Fruit fly (Drosophila melanogaster) whole organism, embryonic: Measurements from ENCODE around the gene fwd.

Experiments
- Antp ChIP-seq: fragments of 200-800 bp; sonication (Bioruptor generic); optimal IDR thresholded peaks from 3 replicates; lab custom pipeline; 2016; ENCODE audit warnings: missing biosample characterization, missing genetic modification characterization
- Atf3 ChIP-seq: fragments of 200-800 bp; sonication (Bioruptor generic); optimal IDR thresholded peaks from 3 replicates; lab custom pipeline; 2016; ENCODE audit warnings: missing biosample characterization, missing genetic modification characterization
- Atf6 ChIP-seq: fragments of 200-800 bp; sonication (Bioruptor generic); IDR thresholded peaks from 2 replicates; pipeline ENCODE4 v1.3.6; 2022; ENCODE audit warnings: missing biosample characterization, missing genetic modification characterization
- CG11560 ChIP-seq: fragments of 200-800 bp; sonication (Bioruptor generic); IDR thresholded peaks from 3 replicates; pipeline ENCODE4 v1.3.6; 2022; ENCODE audit warnings: missing biosample characterization, missing genetic modification characterization
- CG13624 ChIP-seq: fragments of 200-800 bp; sonication (Bioruptor generic); optimal IDR thresholded peaks from 2 replicates; lab custom pipeline; 2016; ENCODE audit warnings: missing biosample characterization, missing genetic modification characterization
- CG14965 ChIP-seq: fragments of 200-800 bp; sonication (Bioruptor generic); optimal IDR thresholded peaks from 2 replicates; lab custom pipeline; 2016; ENCODE audit warnings: missing biosample characterization, missing genetic modification characterization, borderline replicate concordance
- CG1603 ChIP-seq: fragments of 200-800 bp; sonication (Bioruptor generic); optimal IDR thresholded peaks from 2 replicates; lab custom pipeline; 2019; ENCODE audit warnings: missing biosample characterization, mild to moderate bottlenecking, missing genetic modification characterization, moderate library complexity
- CG3995 ChIP-seq: fragments of 200-800 bp; sonication (Bioruptor generic); optimal IDR thresholded peaks from 3 replicates; lab custom pipeline; 2016; ENCODE audit warnings: missing biosample characterization, missing genetic modification characterization
- CG6175 ChIP-seq: fragments of 200-800 bp; sonication (Bioruptor generic); IDR thresholded peaks from 3 replicates; pipeline ENCODE4 v1.3.6; 2022; ENCODE audit warnings: missing biosample characterization, missing genetic modification characterization
- CG8388 ChIP-seq: fragments of 200-800 bp; sonication (Bioruptor generic); optimal IDR thresholded peaks from 2 replicates; lab custom pipeline; 2019; ENCODE audit warnings: missing biosample characterization, mild to moderate bottlenecking, missing genetic modification characterization, moderate library complexity
- CG9932 ChIP-seq: fragments of 200-800 bp; sonication (Bioruptor generic); IDR thresholded peaks from 2 replicates; pipeline ENCODE4 v1.3.6; 2022; ENCODE audit warnings: missing biosample characterization, missing genetic modification characterization
- CrebB ChIP-seq: fragments of 200-800 bp; sonication (Bioruptor generic); optimal IDR thresholded peaks from 3 replicates; lab custom pipeline; 2018; ENCODE audit warnings: missing biosample characterization, mild to moderate bottlenecking, missing genetic modification characterization
- D19B ChIP-seq: fragments of 200-800 bp; sonication (Bioruptor generic); optimal IDR thresholded peaks from 2 replicates; lab custom pipeline; 2017; ENCODE audit warnings: missing biosample characterization, mild to moderate bottlenecking, missing genetic modification characterization
- Dad ChIP-seq: fragments of 200-800 bp; sonication (Bioruptor generic); optimal IDR thresholded peaks from 3 replicates; lab custom pipeline; 2016; ENCODE audit warnings: missing biosample characterization, missing genetic modification characterization
- Dbx ChIP-seq: fragments of 200-800 bp; sonication (Bioruptor generic); IDR thresholded peaks from 3 replicates; pipeline ENCODE4 v1.3.6; 2022; ENCODE audit warnings: missing biosample characterization, missing genetic modification characterization
- Doc3 ChIP-seq: fragments of 200-800 bp; sonication (Bioruptor generic); IDR thresholded peaks from 3 replicates; pipeline ENCODE4 v1.3.6; 2022; ENCODE audit warnings: missing biosample characterization, missing genetic modification characterization; ENCODE audit not compliant: partially characterized antibody
- Dp ChIP-seq: fragments of 200-800 bp; sonication (Bioruptor generic); optimal IDR thresholded peaks from 2 replicates; lab custom pipeline; 2018; ENCODE audit warnings: missing biosample characterization, mild to moderate bottlenecking, missing genetic modification characterization, moderate library complexity
- Fer2 ChIP-seq: fragments of 200-800 bp; sonication (Bioruptor generic); optimal IDR thresholded peaks from 2 replicates; lab custom pipeline; 2018; ENCODE audit warnings: missing biosample characterization, mild to moderate bottlenecking, missing genetic modification characterization, moderate library complexity
- Gug ChIP-seq: fragments of 200-800 bp; sonication (Bioruptor generic); IDR thresholded peaks from 4 replicates; pipeline ENCODE4 v1.3.6; 2022; ENCODE audit warnings: missing biosample characterization, missing genetic modification characterization
- HmgD ChIP-seq: fragments of 200-800 bp; sonication (Bioruptor generic); optimal IDR thresholded peaks from 3 replicates; lab custom pipeline; 2016; ENCODE audit warnings: missing biosample characterization, missing genetic modification characterization
- Lhr ChIP-seq: fragments of 200-800 bp; sonication (Bioruptor generic); optimal IDR thresholded peaks from 3 replicates; lab custom pipeline; 2017; ENCODE audit warnings: mild to moderate bottlenecking, missing biosample characterization, missing genetic modification reagents, missing genetic modification characterization
- MESR4 ChIP-seq: fragments of 200-800 bp; sonication (Bioruptor generic); optimal IDR thresholded peaks from 2 replicates; lab custom pipeline; 2018; ENCODE audit warnings: missing biosample characterization, mild to moderate bottlenecking, missing genetic modification characterization, moderate library complexity
- Side ChIP-seq: fragments of 200-800 bp; sonication (Bioruptor generic); optimal IDR thresholded peaks from 2 replicates; lab custom pipeline; 2016; ENCODE audit warnings: missing biosample characterization, missing genetic modification characterization
- ab ChIP-seq: fragments of 200-800 bp; sonication (Bioruptor generic); optimal IDR thresholded peaks from 2 replicates; lab custom pipeline; 2016; ENCODE audit warnings: missing biosample characterization, missing genetic modification characterization
- amos ChIP-seq: fragments of 200-800 bp; sonication (Bioruptor generic); IDR thresholded peaks from 2 replicates; pipeline ENCODE4 v1.3.6; 2022; ENCODE audit warnings: missing biosample characterization, missing genetic modification characterization; ENCODE audit not compliant: partially characterized antibody
- bigmax ChIP-seq: fragments of 200-800 bp; sonication (Bioruptor generic); optimal IDR thresholded peaks from 2 replicates; lab custom pipeline; 2018; ENCODE audit warnings: missing biosample characterization, mild to moderate bottlenecking, missing genetic modification characterization
- bsh ChIP-seq, 2 experiments: fragments of 200-800 bp; sonication (Bioruptor generic); optimal IDR thresholded peaks; 2 replicates each; lab custom pipeline; 2017 to 2018; ENCODE audit warnings: mild to moderate bottlenecking in 2 of 2, missing biosample characterization in 2 of 2, missing genetic modification characterization in 2 of 2, moderate library complexity in 1 of 2
- cwo ChIP-seq: fragments of 200-800 bp; sonication (Bioruptor generic); optimal IDR thresholded peaks from 3 replicates; lab custom pipeline; 2017; ENCODE audit warnings: missing biosample characterization, missing genetic modification characterization, mild to moderate bottlenecking, moderate library complexity, missing genetic modification reagents
- danr ChIP-seq: fragments of 200-800 bp; sonication (Bioruptor generic); IDR thresholded peaks from 2 replicates; pipeline ENCODE4 v1.3.6; 2022; ENCODE audit warnings: missing biosample characterization, missing genetic modification characterization
- dpn ChIP-seq, 2 experiments: fragments of 200-800 bp; sonication (Bioruptor generic); optimal IDR thresholded peaks; 3 replicates each; lab custom pipeline; 2016; ENCODE audit warnings: missing biosample characterization in 2 of 2, missing genetic modification characterization in 2 of 2
- ewg ChIP-seq: fragments of 200-800 bp; sonication (Bioruptor generic); optimal IDR thresholded peaks from 3 replicates; lab custom pipeline; 2017; ENCODE audit warnings: mild to moderate bottlenecking, missing biosample characterization, missing genetic modification reagents, missing genetic modification characterization
- fd64A ChIP-seq: fragments of 200-800 bp; sonication (Bioruptor generic); optimal IDR thresholded peaks from 3 replicates; lab custom pipeline; 2018; ENCODE audit warnings: missing biosample characterization, mild to moderate bottlenecking, missing genetic modification characterization
- gce ChIP-seq: fragments of 200-800 bp; sonication (Bioruptor generic); IDR thresholded peaks from 3 replicates; pipeline ENCODE4 v1.3.6; 2022; ENCODE audit warnings: missing biosample characterization, missing genetic modification characterization
- grn ChIP-seq: fragments of 200-800 bp; sonication (Bioruptor generic); optimal IDR thresholded peaks from 3 replicates; lab custom pipeline; 2017; ENCODE audit warnings: missing biosample characterization, missing genetic modification characterization
- gsb-n ChIP-seq: fragments of 200-800 bp; sonication (Bioruptor generic); optimal IDR thresholded peaks from 3 replicates; lab custom pipeline; 2018; ENCODE audit warnings: missing biosample characterization, mild to moderate bottlenecking, missing genetic modification characterization
- her ChIP-seq: fragments of 200-800 bp; sonication (Bioruptor generic); optimal IDR thresholded peaks from 2 replicates; lab custom pipeline; 2016; ENCODE audit warnings: missing biosample characterization, missing genetic modification characterization
- inv ChIP-seq: fragments of 200-800 bp; sonication (Bioruptor generic); IDR thresholded peaks from 2 replicates; pipeline ENCODE4 v1.3.6; 2022; ENCODE audit warnings: missing biosample characterization, missing genetic modification characterization; ENCODE audit not compliant: partially characterized antibody
- nerfin-1 ChIP-seq: fragments of 200-800 bp; sonication (Bioruptor generic); optimal IDR thresholded peaks from 3 replicates; lab custom pipeline; 2019; ENCODE audit warnings: missing biosample characterization, mild to moderate bottlenecking, missing genetic modification characterization, moderate library complexity
- nerfin-2 ChIP-seq: fragments of 200-800 bp; sonication (Bioruptor generic); IDR thresholded peaks from 2 replicates; pipeline ENCODE4 v1.3.6; 2022; ENCODE audit warnings: missing biosample characterization, missing genetic modification characterization; ENCODE audit not compliant: partially characterized antibody
- odd ChIP-seq: fragments of 200-800 bp; sonication (Bioruptor generic); optimal IDR thresholded peaks from 2 replicates; lab custom pipeline; 2017; ENCODE audit warnings: missing biosample characterization, mild to moderate bottlenecking, missing genetic modification characterization
- pan ChIP-seq, 4 experiments: fragments of >200 bp in 3 of 4; fragments of 200-800 bp in 1 of 4; sonication (Bioruptor generic) in 1 of 4; optimal IDR thresholded peaks in 3 of 4; IDR thresholded peaks in 1 of 4; 2 replicates each; pipeline versions ENCODE4 v1.3.6 to Lab custom; 2017 to 2022; ENCODE audit warnings: missing biosample characterization in 2 of 4, missing genetic modification characterization in 2 of 4, mixed read lengths in 1 of 4
- pb ChIP-seq: fragments of 200-800 bp; sonication (Bioruptor generic); optimal IDR thresholded peaks from 3 replicates; lab custom pipeline; 2016; ENCODE audit warnings: missing biosample characterization, missing genetic modification characterization
- pho ChIP-seq: fragments of 200-800 bp; sonication (Bioruptor generic); optimal IDR thresholded peaks from 2 replicates; lab custom pipeline; 2016; ENCODE audit warnings: missing biosample characterization, missing genetic modification characterization
- schlank ChIP-seq: fragments of 200-800 bp; sonication (Bioruptor generic); optimal IDR thresholded peaks from 2 replicates; lab custom pipeline; 2018; ENCODE audit warnings: missing biosample characterization, mild to moderate bottlenecking, missing genetic modification characterization
- sens ChIP-seq: fragments of 200-800 bp; sonication (Bioruptor generic); peaks from one replicate; lab custom pipeline; 2016; ENCODE audit warnings: missing biosample characterization, missing genetic modification characterization
- stwl ChIP-seq: fragments of 200-800 bp; sonication (Bioruptor generic); optimal IDR thresholded peaks from 3 replicates; lab custom pipeline; 2018; ENCODE audit warnings: missing biosample characterization, mild to moderate bottlenecking, missing genetic modification characterization, moderate library complexity
- tap ChIP-seq: fragments of 200-800 bp; optimal IDR thresholded peaks from 3 replicates; lab custom pipeline; 2019; ENCODE audit warnings: missing biosample characterization, mild to moderate bottlenecking, missing genetic modification characterization, moderate library complexity

The fwd gene

DNA sequence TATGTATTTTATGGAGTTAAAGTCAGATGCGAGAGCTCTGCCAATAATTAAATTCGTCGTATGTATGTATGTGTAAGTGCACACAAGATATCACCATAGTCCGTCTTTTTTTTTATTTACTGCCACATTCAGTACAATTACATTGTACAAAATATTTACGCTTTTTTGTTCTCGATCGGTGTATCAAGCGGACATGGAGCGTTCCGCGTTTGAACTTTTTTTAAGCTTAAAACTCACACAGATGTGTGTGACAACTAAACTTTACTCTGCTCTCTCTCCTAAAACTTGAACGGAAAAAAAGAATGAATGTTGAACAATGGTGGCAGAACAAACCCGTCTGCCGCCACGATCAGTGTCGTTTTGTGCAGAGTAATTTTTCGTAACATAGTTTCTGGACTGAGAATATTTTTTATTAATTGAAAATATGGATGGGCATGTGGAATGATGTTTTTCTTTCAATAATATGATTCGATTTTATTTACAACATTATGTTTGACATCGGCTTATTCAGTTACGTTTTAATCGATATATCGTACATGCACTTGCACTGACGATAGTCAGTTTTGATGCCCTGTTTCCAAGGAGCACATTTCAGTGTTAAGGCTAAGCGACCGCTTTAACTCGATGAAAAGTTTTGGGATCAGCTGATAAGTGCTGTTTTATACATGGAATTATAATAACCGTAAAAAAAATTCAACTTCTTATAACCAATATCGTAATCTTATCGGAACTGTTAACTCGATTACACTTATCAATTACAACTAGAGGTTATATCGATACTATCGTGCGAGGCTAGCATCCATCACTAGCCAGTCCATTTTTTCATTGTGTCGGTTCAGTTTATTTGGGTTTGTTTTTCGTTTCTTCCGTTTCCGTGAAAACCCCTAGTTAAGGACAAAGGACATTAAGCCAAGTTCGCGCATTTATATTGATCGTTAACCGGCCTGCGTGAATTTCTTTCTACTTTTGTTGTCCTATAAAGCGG is 27.3 kb upstream of the fwd start, which contains the start of gene mth (continued):
- TF ChIP-seq grn (GFP tag; lab: Kevin White, UChicago), result peak; percentile 39
- TF ChIP-seq Doc3 (GFP tag; lab: Robert Waterston, UW), result peak; percentile 99
- TF ChIP-seq nerfin-2 (GFP tag; lab: Robert Waterston, UW), result peak; percentile 97
- TF ChIP-seq CG3995 (GFP tag; lab: Kevin White, UChicago), result peak; percentile 54
- TF ChIP-seq ewg (GFP tag; lab: Kevin White, UChicago), result peak; percentile 33
- TF ChIP-seq gsb-n (tag; lab: Kevin White, UChicago), result no peak
- peak; percentile 80 for TF ChIP-seq CG13624 (GFP tag; lab: Kevin White, UChicago)
- peak; percentile 15 for TF ChIP-seq her (GFP tag; lab: Kevin White, UChicago)
- no peak for TF ChIP-seq CG14965
- peak; percentile 58 for TF ChIP-seq pho
- peak; percentile 13 for TF ChIP-seq nerfin-1 (tag; lab: Kevin White, UChicago)
- peak; percentile 72 for TF ChIP-seq CG9932
- 0 out of 3 replicates have a peak, but pooled peaks have one; percentile 30 for TF ChIP-seq gce (GFP tag; lab: Robert Waterston, UW)
- no peak for TF ChIP-seq danr (GFP tag; lab: Robert Waterston, UW)
- TF ChIP-seq Atf6 (GFP tag; lab: Robert Waterston, UW), result no peak; the same call in 1 of the 2 replicates
- peak; percentile 53 to 60 for TF ChIP-seq dpn (GFP tag; optimal IDR thresholded peaks at IDR 0.05; lab: Kevin White, UChicago)
- peak; percentile 74; the same call in 1 of the 3 replicates for TF ChIP-seq CG11560 (tag; lab: Robert Waterston, UW)
- TF ChIP-seq CG8388 (GFP tag; lab: Kevin White, UChicago), result no peak
- TF ChIP-seq Fer2 (tag; lab: Kevin White, UChicago), result no peak
- peak; percentile 19 for TF ChIP-seq D19B (GFP tag; lab: Kevin White, UChicago)
- TF ChIP-seq stwl (tag; lab: Kevin White, UChicago), result peak; percentile 81
- TF ChIP-seq Dad (GFP tag; lab: Kevin White, UChicago), result peak; percentile 48
- TF ChIP-seq Gug, result peak; percentile 48; the same call in 1 of the 4 replicates
- no peak for TF ChIP-seq bigmax (GFP tag; lab: Kevin White, UChicago)
- TF ChIP-seq CG1603, result peak; percentile 75
- no peak for TF ChIP-seq Side (GFP tag; lab: Kevin White, UChicago)
- TF ChIP-seq Antp (GFP tag; lab: Kevin White, UChicago), result peak; percentile 28
- TF ChIP-seq sens (GFP tag; lab: Kevin White, UChicago), result peak; percentile 74
- no peak for TF ChIP-seq HmgD
- TF ChIP-seq ab (GFP tag; lab: Kevin White, UChicago), result no peak
- peak in 1 of 2 experiments; percentile 47 for TF ChIP-seq bsh (GFP tag; optimal IDR thresholded peaks at IDR 0.05; lab: Kevin White, UChicago)
- no peak for TF ChIP-seq Atf3
- TF ChIP-seq Dbx, result peak; percentile 54; the same call in 1 of the 3 replicates
- peak; percentile 64 for TF ChIP-seq MESR4 (GFP tag; lab: Kevin White, UChicago)
- TF ChIP-seq inv (GFP tag; lab: Robert Waterston, UW), result peak; percentile 99
- no peak for TF ChIP-seq tap (tag; lab: Kevin White, UChicago)
- TF ChIP-seq pan (optimal IDR thresholded peaks at IDR 0.05; lab: Kevin White, UChicago), result no peak
- peak in 1 of 2 experiments; percentile 22 for TF ChIP-seq pan (GFP tag; optimal IDR thresholded peaks at IDR 0.05 in 1 of 2, IDR thresholded peaks at IDR 0.05 in 1 of 2)
- TF ChIP-seq CrebB (tag; lab: Kevin White, UChicago), result no peak
- peak; percentile 96 for TF ChIP-seq amos (GFP tag; lab: Robert Waterston, UW)
- no peak for TF ChIP-seq fd64A (GFP tag; lab: Kevin White, UChicago)
- no peak for TF ChIP-seq CG6175 (GFP tag; lab: Robert Waterston, UW)
- peak; percentile 38 for TF ChIP-seq Lhr (GFP tag; lab: Kevin White, UChicago)
- TF ChIP-seq odd, result no peak
- no peak for TF ChIP-seq cwo (GFP tag; lab: Kevin White, UChicago)
- TF ChIP-seq pb, result peak; percentile 15
- no peak for TF ChIP-seq schlank (tag; lab: Kevin White, UChicago)
- peak; percentile 33 for TF ChIP-seq Dp (GFP tag; lab: Kevin White, UChicago)
